Worm (Caenorhabditis elegans) whole organism, L4 larva: ENCODE data around the gene myo-6.

ENCODE experiments used
- R02D3.7 ChIP-seq: fragments of 150-350 bp; sonication (generic microtip); optimal IDR thresholded peaks from 3 replicates; lab custom pipeline; 2014; ENCODE audit warnings: missing biosample characterization, missing genetic modification characterization
- aha-1 ChIP-seq: fragments of 150-350 bp; peaks from one replicate; lab custom pipeline; 2014; ENCODE audit warnings: missing biosample characterization, missing genetic modification characterization
- dve-1 ChIP-seq: sonication (generic microtip); optimal IDR thresholded peaks from 2 replicates; lab custom pipeline; 2017; ENCODE audit warnings: antibody characterized with exemption, mild to moderate bottlenecking, missing genetic modification characterization, missing compliant biosample characterization; ENCODE audit not compliant: insufficient read depth
- mdl-1 ChIP-seq, 2 experiments: fragments of 150-350 bp in 1 of 2; sonication (generic microtip) in 1 of 2; optimal IDR thresholded peaks; 2 replicates each; lab custom pipeline; 2014 to 2017; ENCODE audit warnings: missing biosample characterization in 2 of 2, missing genetic modification characterization in 2 of 2
- mes-2 ChIP-seq: sonication (generic microtip); optimal IDR thresholded peaks from 2 replicates; lab custom pipeline; 2016; ENCODE audit warnings: missing genotype, mild to moderate bottlenecking, missing genetic modification characterization, missing compliant biosample characterization; ENCODE audit not compliant: poor library complexity, severe bottlenecking
- nhr-111 ChIP-seq: fragments of 200-800 bp; sonication (Bioruptor generic); optimal IDR thresholded peaks from 2 replicates; lab custom pipeline; 2018; ENCODE audit warnings: mild to moderate bottlenecking, missing genetic modification characterization, missing compliant biosample characterization
- nhr-77 ChIP-seq: fragments of 150-350 bp; optimal IDR thresholded peaks from 2 replicates; lab custom pipeline; 2014; ENCODE audit warnings: missing biosample characterization, missing genetic modification characterization
- pha-4 ChIP-seq, 2 experiments: fragments of 150-350 bp in 1 of 2; fragments of 200-800 bp in 1 of 2; sonication (Bioruptor generic) in 1 of 2; IDR thresholded peaks in 1 of 2; optimal IDR thresholded peaks in 1 of 2; 2 replicates each; pipeline versions ENCODE4 v1.3.6 to Lab custom; 2014 to 2022; ENCODE audit warnings: missing genetic modification characterization in 2 of 2, missing genetic modification reagents in 2 of 2, missing biosample characterization in 1 of 2, missing compliant biosample characterization in 1 of 2
- snpc-4 ChIP-seq: fragments of 150-350 bp; optimal IDR thresholded peaks from 2 replicates; lab custom pipeline; 2014; ENCODE audit warnings: missing biosample characterization, missing genetic modification characterization
- unc-130 ChIP-seq: sonication (generic microtip); optimal IDR thresholded peaks from 2 replicates; lab custom pipeline; 2016; ENCODE audit warnings: missing genetic modification reagents, missing genetic modification characterization, missing compliant biosample characterization
- zag-1 ChIP-seq: fragments of 150-350 bp; optimal IDR thresholded peaks from 2 replicates; lab custom pipeline; 2014; ENCODE audit warnings: missing biosample characterization, missing genetic modification characterization
- ztf-11 ChIP-seq: fragments of 150-350 bp; optimal IDR thresholded peaks from 2 replicates; lab custom pipeline; 2014; ENCODE audit warnings: missing biosample characterization, missing genetic modification characterization

ce11 chrIII:13434404-13434803, 24.8 kb downstream of the myo-6 start, which contains the start of gene F45G2.7:
- TF ChIP-seq aha-1 (no peak), nhr-111 (GFP tag; lab: Kevin White, UChicago) (no peak), mdl-1 (tag; optimal IDR thresholded peaks at IDR 0.05; lab: Kevin White, UChicago) (no peak), ztf-11 (no peak), snpc-4 (tag; lab: Kevin White, UChicago) (no peak), pha-4 (GFP tag; IDR thresholded peaks at IDR 0.05; lab: Robert Waterston, UW) (no peak), pha-4 (tag; optimal IDR thresholded peaks at IDR 0.05; lab: Kevin White, UChicago) (no peak), unc-130 (GFP tag; lab: Kevin White, UChicago) (no peak), zag-1 (no peak), mes-2 (tag; lab: Kevin White, UChicago) (no peak), R02D3.7 (no peak), nhr-77 (no peak), dve-1 (no peak)
